Worm (Caenorhabditis elegans): Measurements from ENCODE around the gene ZK262.20.
"Not testable (repeated sequence)": the region's sequence is repeated elsewhere in the genome, so short reads cannot be mapped to it uniquely, and the experiment has no call there.

The ZK262.20 gene

DNA sequence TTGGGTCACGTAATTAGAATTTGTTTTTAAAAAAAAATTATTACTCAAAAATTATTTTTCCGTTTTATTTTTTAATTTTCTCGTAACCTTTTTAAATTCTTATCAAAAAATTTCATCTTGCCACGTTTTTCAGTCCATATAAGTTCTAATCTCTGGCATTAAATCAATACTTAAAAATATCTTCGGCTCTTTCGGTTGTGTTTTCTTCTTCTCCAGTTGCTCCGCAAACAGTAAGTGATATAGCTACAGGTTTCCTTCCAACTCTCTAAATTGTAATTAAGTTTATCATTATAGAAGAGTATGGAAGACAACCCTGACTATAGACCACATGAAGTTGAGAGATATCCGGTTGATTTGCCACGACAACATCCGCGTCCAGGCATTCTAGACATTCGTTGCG lies 9.3 kb upstream of the ZK262.20 start, which contains the start of gene ZK228.1:
ZK228.1 (plus strand) TSS at position 301 of the 400 bp plus-strand sequence.
- no peak for TF ChIP-seq pqm-1 (tag; optimal IDR thresholded peaks at IDR 0.05)
- TF ChIP-seq ets-5 (GFP tag; IDR thresholded peaks at IDR 0.05): no peak
- no peak for TF ChIP-seq mef-2 (tag; optimal IDR thresholded peaks at IDR 0.05)

ce11 chrV:18439469-18439868 lies 4.6 kb upstream of the ZK262.20 start, which contains the start of gene ZK262.9:
TSS of gene ZK262.9 (plus strand) at chrV:18439769.
- TF ChIP-seq lin-14 (GFP tag; optimal IDR thresholded peaks at IDR 0.05); aha-1 (tag; optimal IDR thresholded peaks at IDR 0.05); isw-1 (GFP tag; IDR thresholded peaks at IDR 0.05): not testable (repeated sequence)

- no peak for TF ChIP-seq ceh-8 (GFP tag; optimal IDR thresholded peaks at IDR 0.05)
- no peak for TF ChIP-seq hlh-4 (tag; optimal IDR thresholded peaks at IDR 0.05)
- TF ChIP-seq mef-2 (tag; optimal IDR thresholded peaks at IDR 0.05): no peak
- no peak for TF ChIP-seq ama-1 (optimal IDR thresholded peaks at IDR 0.05)
- no peak for TF ChIP-seq nhr-90 (tag; optimal IDR thresholded peaks at IDR 0.05; ENCODE audit: poor library complexity)
- TF ChIP-seq isw-1 (GFP tag; IDR thresholded peaks at IDR 0.05): no peak
- TF ChIP-seq sup-37 (GFP tag; optimal IDR thresholded peaks at IDR 0.05): no peak
- no peak for TF ChIP-seq dsc-1 (tag; optimal IDR thresholded peaks at IDR 0.05)
- TF ChIP-seq hpl-2 (GFP tag; optimal IDR thresholded peaks at IDR 0.05): no peak
- TF ChIP-seq ets-5 (GFP tag; IDR thresholded peaks at IDR 0.05): no peak
- no peak for TF ChIP-seq fkh-10 (GFP tag; optimal IDR thresholded peaks at IDR 0.05)
- no peak for TF ChIP-seq xbp-1 (tag; optimal IDR thresholded peaks at IDR 0.05)
- no peak for TF ChIP-seq nhr-71 (tag; optimal IDR thresholded peaks at IDR 0.05)
- TF ChIP-seq zag-1 (tag; optimal IDR thresholded peaks at IDR 0.05): no peak
- no peak for TF ChIP-seq lin-35 (GFP tag; optimal IDR thresholded peaks at IDR 0.05)
- no peak for TF ChIP-seq snpc-4 (tag; optimal IDR thresholded peaks at IDR 0.05)
- no peak for TF ChIP-seq mep-1 (tag; optimal IDR thresholded peaks at IDR 0.05)
Observed at ce11 chrV:18438081-18438480, 3.2 kb upstream of the ZK262.20 start, which contains the start of gene ZK262.8. TSS of gene ZK262.8 (plus strand) at chrV:18438381.

DNA sequence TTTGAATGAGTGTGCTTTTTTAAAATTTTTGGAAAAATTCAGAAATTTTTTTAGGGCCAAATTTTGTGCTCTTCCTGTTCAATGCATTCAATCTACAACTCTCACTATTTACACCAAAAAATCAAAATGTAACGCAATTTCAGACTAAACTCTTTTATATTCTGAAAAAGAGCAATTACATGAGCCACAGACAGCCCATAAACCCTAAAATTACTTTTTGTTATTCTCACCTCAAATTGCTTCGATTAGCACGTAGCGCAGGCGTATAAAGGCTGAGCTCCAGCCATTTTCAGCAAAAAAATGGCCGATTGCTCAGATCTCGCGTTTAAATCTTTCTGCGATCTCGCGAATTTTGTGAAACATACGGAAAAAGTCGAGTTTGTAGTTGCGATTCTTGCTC lies 3.4 kb downstream of the ZK262.20 start, which contains the start of gene srw-82:
srw-82 (plus strand) TSS at position 301 of the 400 bp plus-strand sequence.
- TF ChIP-seq pqm-1 (tag; optimal IDR thresholded peaks at IDR 0.05): no peak
- TF ChIP-seq ztf-11 (tag; optimal IDR thresholded peaks at IDR 0.05): no peak
- no peak for TF ChIP-seq xbp-1 (tag; optimal IDR thresholded peaks at IDR 0.05)
- no peak for TF ChIP-seq elt-3 (tag; optimal IDR thresholded peaks at IDR 0.05)
- TF ChIP-seq tbx-2 (tag; optimal IDR thresholded peaks at IDR 0.05): no peak
- TF ChIP-seq dsc-1 (tag; optimal IDR thresholded peaks at IDR 0.05): no peak
- no peak for TF ChIP-seq efl-1 (optimal IDR thresholded peaks at IDR 0.05)
- TF ChIP-seq efl-1 (GFP tag; optimal IDR thresholded peaks at IDR 0.05 in 1 of 2): no peak
- no peak for TF ChIP-seq nhr-11 (tag; optimal IDR thresholded peaks at IDR 0.05)
- no peak for TF ChIP-seq nhr-71 (tag; optimal IDR thresholded peaks at IDR 0.05)
- TF ChIP-seq mep-1 (tag; optimal IDR thresholded peaks at IDR 0.05): no peak
- TF ChIP-seq zip-4 (GFP tag; optimal IDR thresholded peaks at IDR 0.05): no peak
- no peak for TF ChIP-seq sptf-1 (tag; optimal IDR thresholded peaks at IDR 0.05)
- no peak for TF ChIP-seq C16A3.4 (tag; optimal IDR thresholded peaks at IDR 0.05)
- TF ChIP-seq hlh-17 (GFP tag; optimal IDR thresholded peaks at IDR 0.05; ENCODE audit: borderline replicate concordance): no peak
- no peak for TF ChIP-seq nhr-76 (tag; optimal IDR thresholded peaks at IDR 0.05)
- TF ChIP-seq hpl-2 (GFP tag; optimal IDR thresholded peaks at IDR 0.05): no peak
- no peak for TF ChIP-seq nhr-19 (GFP tag; conservative IDR thresholded peaks at IDR 0.05)
- no peak for TF ChIP-seq mab-9 (GFP tag; IDR thresholded peaks at IDR 0.05)
- no peak for TF ChIP-seq elt-2 (tag; optimal IDR thresholded peaks at IDR 0.05)

ce11 chrV:18430826-18431225 lies 4.0 kb downstream of the ZK262.20 start:
- TF ChIP-seq mdl-1 (tag; optimal IDR thresholded peaks at IDR 0.05) (no peak), lin-39 (tag; optimal IDR thresholded peaks at IDR 0.05) (no peak), nhr-84 (tag; optimal IDR thresholded peaks at IDR 0.05) (no peak), sox-4 (tag; optimal IDR thresholded peaks at IDR 0.05) (no peak), mab-9 (GFP tag; IDR thresholded peaks at IDR 0.05) (no peak), ceh-82 (tag; optimal IDR thresholded peaks at IDR 0.05) (no peak), hpl-2 (GFP tag; optimal IDR thresholded peaks at IDR 0.05) (no peak), nhr-19 (GFP tag; conservative IDR thresholded peaks at IDR 0.05) (no peak), egl-13 (tag; optimal IDR thresholded peaks at IDR 0.05) (no peak), vab-15 (tag; optimal IDR thresholded peaks at IDR 0.05) (no peak), tlp-1 (tag; optimal IDR thresholded peaks at IDR 0.05) (no peak), jun-1 (tag; optimal IDR thresholded peaks at IDR 0.05) (no peak), swsn-7 (tag; optimal IDR thresholded peaks at IDR 0.05) (no peak), rnt-1 (tag; optimal IDR thresholded peaks at IDR 0.05) (no peak), lin-14 (GFP tag; optimal IDR thresholded peaks at IDR 0.05) (no peak), egl-27 (tag; optimal IDR thresholded peaks at IDR 0.05) (no peak), irx-1 (tag; optimal IDR thresholded peaks at IDR 0.05) (no peak)
